Worm (Caenorhabditis elegans) whole organism, young adult: ENCODE measurements around the gene ZK418.6.

ENCODE experiments used
- B0261.1 ChIP-seq: sonication (generic microtip); optimal IDR thresholded peaks from 2 replicates; lab custom pipeline; 2016; ENCODE audit warnings: mild to moderate bottlenecking, missing genetic modification characterization, moderate library complexity, missing compliant biosample characterization
- C06A6.2 ChIP-seq: fragments of 200-800 bp; sonication (Bioruptor generic); conservative IDR thresholded peaks from 2 replicates; pipeline ENCODE4 v1.3.6; 2022; ENCODE audit warnings: missing genetic modification characterization, missing compliant biosample characterization
- F10E7.11 ChIP-seq: sonication (generic microtip); optimal IDR thresholded peaks from 2 replicates; lab custom pipeline; 2017; ENCODE audit warnings: mild to moderate bottlenecking, missing genetic modification characterization, moderate library complexity, missing compliant biosample characterization
- F23B12.7 ChIP-seq: sonication (generic microtip); optimal IDR thresholded peaks from 2 replicates; lab custom pipeline; 2017; ENCODE audit warnings: missing genetic modification characterization, mild to moderate bottlenecking, missing compliant biosample characterization, antibody characterized with exemption, moderate library complexity; ENCODE audit not compliant: insufficient read depth
- F33H1.4 ChIP-seq: fragments of 200-800 bp; sonication (Bioruptor generic); IDR thresholded peaks from 2 replicates; pipeline ENCODE4 v1.3.6; 2022; ENCODE audit warnings: missing genetic modification reagents, missing genetic modification characterization, missing compliant biosample characterization
- F49E8.2 ChIP-seq: sonication (generic microtip); optimal IDR thresholded peaks from 3 replicates; lab custom pipeline; 2017; ENCODE audit warnings: missing genetic modification characterization, mild to moderate bottlenecking, missing compliant biosample characterization, antibody characterized with exemption, moderate library complexity; ENCODE audit not compliant: insufficient read depth
- T07F8.4 ChIP-seq: sonication (generic microtip); optimal IDR thresholded peaks from 2 replicates; lab custom pipeline; 2016; ENCODE audit warnings: mild to moderate bottlenecking, missing genetic modification characterization, moderate library complexity, missing compliant biosample characterization
- T26A5.8 ChIP-seq: sonication (generic microtip); optimal IDR thresholded peaks from 2 replicates; lab custom pipeline; 2016; ENCODE audit warnings: missing genetic modification characterization, missing compliant biosample characterization
- Y53G8AR.9 ChIP-seq: fragments of 200-800 bp; sonication (Bioruptor generic); conservative IDR thresholded peaks from 2 replicates; pipeline ENCODE4 v1.3.6; 2022; ENCODE audit warnings: missing genetic modification reagents, missing genetic modification characterization, missing compliant biosample characterization
- Y67H2A.10 ChIP-seq: fragments of 200-800 bp; sonication (Bioruptor generic); conservative IDR thresholded peaks from 2 replicates; pipeline ENCODE4 v1.3.6; 2022; ENCODE audit warnings: missing genetic modification reagents, missing genetic modification characterization, missing compliant biosample characterization
- aptf-3 ChIP-seq: fragments of 200-800 bp; sonication (Bioruptor generic); IDR thresholded peaks from 2 replicates; pipeline ENCODE4 v1.3.6; 2022; ENCODE audit warnings: missing genetic modification characterization, missing compliant biosample characterization
- atf-7 ChIP-seq: sonication (generic microtip); optimal IDR thresholded peaks from 2 replicates; lab custom pipeline; 2017; ENCODE audit warnings: mild to moderate bottlenecking, missing genetic modification characterization, missing compliant biosample characterization
- attf-5 ChIP-seq: fragments of 200-800 bp; sonication (Bioruptor generic); optimal IDR thresholded peaks from 2 replicates; lab custom pipeline; 2018; ENCODE audit warnings: mild to moderate bottlenecking, missing genetic modification characterization, missing compliant biosample characterization
- bed-1 ChIP-seq: fragments of 200-800 bp; sonication (Bioruptor generic); IDR thresholded peaks from 2 replicates; pipeline ENCODE4 v1.3.6; 2022; ENCODE audit warnings: missing genetic modification reagents, missing genetic modification characterization, missing compliant biosample characterization
- ccch-3 ChIP-seq: fragments of 200-800 bp; sonication (Bioruptor generic); optimal IDR thresholded peaks from 2 replicates; lab custom pipeline; 2018; ENCODE audit warnings: mild to moderate bottlenecking, missing genetic modification characterization, missing compliant biosample characterization
- ceh-27 ChIP-seq: fragments of 200-800 bp; sonication (Bioruptor generic); optimal IDR thresholded peaks from 2 replicates; lab custom pipeline; 2018; ENCODE audit warnings: mild to moderate bottlenecking, missing genetic modification characterization, moderate library complexity, missing compliant biosample characterization
- ceh-79 ChIP-seq: sonication (generic microtip); optimal IDR thresholded peaks from 2 replicates; lab custom pipeline; 2017; ENCODE audit warnings: mild to moderate bottlenecking, missing genetic modification characterization, missing compliant biosample characterization
- die-1 ChIP-seq: sonication (generic microtip); optimal IDR thresholded peaks from 2 replicates; lab custom pipeline; 2016; ENCODE audit warnings: missing genotype, mild to moderate bottlenecking, missing genetic modification characterization, missing compliant biosample characterization
- dox-1 ChIP-seq: fragments of 200-800 bp; sonication (Bioruptor generic); IDR thresholded peaks from 2 replicates; pipeline ENCODE4 v1.3.6; 2022; ENCODE audit warnings: missing genetic modification reagents, missing genetic modification characterization, missing compliant biosample characterization
- dpff-1 ChIP-seq: sonication (generic microtip); optimal IDR thresholded peaks from 2 replicates; lab custom pipeline; 2017; ENCODE audit warnings: mild to moderate bottlenecking, missing genetic modification characterization, missing compliant biosample characterization
- efl-1 ChIP-seq: fragments of 150-350 bp; optimal IDR thresholded peaks from 2 replicates; lab custom pipeline; 2014; ENCODE audit warnings: missing biosample characterization, missing genetic modification reagents, missing genetic modification characterization
- egl-18 ChIP-seq: fragments of 200-800 bp; sonication (Bioruptor generic); IDR thresholded peaks from 2 replicates; pipeline ENCODE4 v1.3.6; 2022; ENCODE audit warnings: missing genetic modification reagents, missing genetic modification characterization, missing compliant biosample characterization
- ekl-4 ChIP-seq: fragments of 200-800 bp; sonication (Bioruptor generic); IDR thresholded peaks from 2 replicates; pipeline ENCODE4 v1.3.6; 2022; ENCODE audit warnings: missing genetic modification reagents, missing genetic modification characterization, missing compliant biosample characterization
- fkh-3 ChIP-seq: sonication (generic microtip); optimal IDR thresholded peaks from 2 replicates; lab custom pipeline; 2016; ENCODE audit warnings: mild to moderate bottlenecking, missing genetic modification characterization, missing compliant biosample characterization
- hlh-12 ChIP-seq: sonication (generic microtip); optimal IDR thresholded peaks from 2 replicates; lab custom pipeline; 2016; ENCODE audit warnings: missing genetic modification characterization, missing compliant biosample characterization
- hlh-26 ChIP-seq: fragments of 200-800 bp; sonication (Bioruptor generic); conservative IDR thresholded peaks from 2 replicates; pipeline ENCODE4 v1.3.6; 2022; ENCODE audit warnings: missing genetic modification reagents, missing genetic modification characterization, missing compliant biosample characterization
- hmg-1.2 ChIP-seq: fragments of 200-800 bp; sonication (Bioruptor generic); IDR thresholded peaks from 2 replicates; pipeline ENCODE4 v1.3.6; 2022; ENCODE audit warnings: missing genetic modification reagents, missing genetic modification characterization, missing compliant biosample characterization
- lag-1 ChIP-seq: fragments of 200-800 bp; sonication (Bioruptor generic); IDR thresholded peaks from 2 replicates; pipeline ENCODE4 v1.3.6; 2022; ENCODE audit warnings: missing genetic modification reagents, missing genetic modification characterization, missing compliant biosample characterization
- lin-35 ChIP-seq, 3 experiments: fragments of 150-350 bp in 2 of 3; sonication (generic microtip) in 1 of 3; optimal IDR thresholded peaks; 2 replicates each; lab custom pipeline; 2014 to 2018; ENCODE audit warnings: missing biosample characterization in 3 of 3, missing genetic modification characterization in 3 of 3, missing genetic modification reagents in 3 of 3
- lin-54 ChIP-seq: fragments of 200-800 bp; sonication (Bioruptor generic); optimal IDR thresholded peaks from 2 replicates; lab custom pipeline; 2018; ENCODE audit warnings: mild to moderate bottlenecking, missing genetic modification characterization, missing compliant biosample characterization
- lsl-1 ChIP-seq: fragments of 200-800 bp; sonication (Bioruptor generic); optimal IDR thresholded peaks from 2 replicates; lab custom pipeline; 2018; ENCODE audit warnings: mild to moderate bottlenecking, missing genetic modification characterization, moderate library complexity, missing compliant biosample characterization
- madf-10 ChIP-seq: sonication (generic microtip); optimal IDR thresholded peaks from 2 replicates; lab custom pipeline; 2016; ENCODE audit warnings: mild to moderate bottlenecking, missing genetic modification characterization, missing compliant biosample characterization
- madf-3 ChIP-seq: fragments of 200-800 bp; sonication (Bioruptor generic); IDR thresholded peaks from 2 replicates; pipeline ENCODE4 v1.3.6; 2022; ENCODE audit warnings: missing genetic modification reagents, missing genetic modification characterization, missing compliant biosample characterization
- nfya-1 ChIP-seq: sonication (generic microtip); optimal IDR thresholded peaks from 2 replicates; lab custom pipeline; 2017; ENCODE audit warnings: antibody characterized with exemption, missing compliant biosample characterization, missing genetic modification characterization, borderline replicate concordance; ENCODE audit not compliant: insufficient read depth
- nhr-120 ChIP-seq: fragments of 200-800 bp; sonication (Bioruptor generic); IDR thresholded peaks from 2 replicates; pipeline ENCODE4 v1.3.6; 2022; ENCODE audit warnings: missing genetic modification characterization, missing compliant biosample characterization
- nhr-27 ChIP-seq: fragments of 200-800 bp; sonication (Bioruptor generic); optimal IDR thresholded peaks from 2 replicates; lab custom pipeline; 2018; ENCODE audit warnings: mild to moderate bottlenecking, missing genetic modification characterization, moderate library complexity, missing compliant biosample characterization
- nhr-80 ChIP-seq: sonication (generic microtip); optimal IDR thresholded peaks from 2 replicates; lab custom pipeline; 2016; ENCODE audit warnings: missing genetic modification characterization, missing compliant biosample characterization
- rcor-1 ChIP-seq: fragments of 200-800 bp; sonication (Bioruptor generic); IDR thresholded peaks from 2 replicates; pipeline ENCODE4 v1.3.6; 2022; ENCODE audit warnings: missing genetic modification reagents, missing genetic modification characterization, missing compliant biosample characterization
- repo-1 ChIP-seq: sonication (generic microtip); optimal IDR thresholded peaks from 2 replicates; lab custom pipeline; 2017; ENCODE audit warnings: mild to moderate bottlenecking, missing genetic modification characterization, missing compliant biosample characterization
- snpc-1.1 ChIP-seq: sonication (generic microtip); optimal IDR thresholded peaks from 2 replicates; lab custom pipeline; 2017; ENCODE audit warnings: missing genetic modification characterization, mild to moderate bottlenecking, missing compliant biosample characterization, antibody characterized with exemption, moderate library complexity, missing genotype, missing genetic modification reagents; ENCODE audit not compliant: insufficient read depth
- snpc-3.4 ChIP-seq: sonication (generic microtip); optimal IDR thresholded peaks from 2 replicates; lab custom pipeline; 2017; ENCODE audit warnings: missing genetic modification characterization, mild to moderate bottlenecking, missing compliant biosample characterization, antibody characterized with exemption, moderate library complexity, missing genotype, missing genetic modification reagents
- somi-1 ChIP-seq: fragments of 200-800 bp; sonication (Bioruptor generic); optimal IDR thresholded peaks from 2 replicates; lab custom pipeline; 2018; ENCODE audit warnings: mild to moderate bottlenecking, missing genetic modification characterization, missing compliant biosample characterization
- sptf-2 ChIP-seq: fragments of 200-800 bp; sonication (Bioruptor generic); optimal IDR thresholded peaks from 2 replicates; lab custom pipeline; 2018; ENCODE audit warnings: mild to moderate bottlenecking, missing genetic modification characterization, missing compliant biosample characterization
- tlf-1 ChIP-seq: fragments of 200-800 bp; sonication (Bioruptor generic); optimal IDR thresholded peaks from 2 replicates; lab custom pipeline; 2018; ENCODE audit warnings: mild to moderate bottlenecking, missing genetic modification characterization, missing compliant biosample characterization
- unc-130 ChIP-seq: sonication (generic microtip); optimal IDR thresholded peaks from 2 replicates; lab custom pipeline; 2016; ENCODE audit warnings: missing genetic modification reagents, missing genetic modification characterization, missing compliant biosample characterization
- xnd-1 ChIP-seq: sonication (generic microtip); optimal IDR thresholded peaks from 2 replicates; lab custom pipeline; 2016; ENCODE audit warnings: missing genotype, missing genetic modification reagents, missing genetic modification characterization, missing compliant biosample characterization
- zfh-2 ChIP-seq: fragments of 200-800 bp; sonication (Bioruptor generic); conservative IDR thresholded peaks from 2 replicates; pipeline ENCODE4 v1.3.6; 2022; ENCODE audit warnings: missing genetic modification reagents, missing genetic modification characterization, missing compliant biosample characterization
- ztf-22 ChIP-seq: fragments of 200-800 bp; sonication (Bioruptor generic); optimal IDR thresholded peaks from 2 replicates; lab custom pipeline; 2018; ENCODE audit warnings: mild to moderate bottlenecking, missing genetic modification characterization, moderate library complexity, missing compliant biosample characterization

Gene ZK418.6

DNA sequence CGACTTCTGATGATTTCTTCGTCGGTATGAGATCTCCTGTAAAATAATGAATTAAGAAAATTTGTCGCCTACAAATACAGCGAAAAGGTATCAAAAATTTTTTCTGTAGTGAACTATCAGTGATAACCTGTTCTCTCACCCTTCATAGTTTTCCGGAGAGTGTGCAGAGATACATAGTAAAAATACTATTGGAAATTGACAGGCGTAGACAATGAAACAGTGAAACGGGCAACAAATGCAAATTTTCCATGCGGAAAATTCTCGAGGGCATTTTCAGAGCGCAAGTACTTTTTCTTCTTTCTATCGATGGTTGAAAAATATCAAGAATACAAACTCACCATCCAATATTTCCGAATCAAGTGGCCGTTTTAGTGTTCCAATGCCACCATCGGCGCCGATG lies 8.5 kb upstream of the ZK418.6 start:
- TF ChIP-seq nhr-120 (no peak), fkh-3 (tag; lab: Kevin White, UChicago) (no peak), lsl-1 (no peak), aptf-3 (GFP tag; lab: Robert Waterston, UW) (no peak), madf-10 (tag; lab: Kevin White, UChicago) (no peak), ceh-27 (no peak), attf-5 (GFP tag; lab: Kevin White, UChicago) (peak; percentile 41), snpc-1.1 (tag; lab: Kevin White, UChicago) (no peak), hlh-12 (tag; lab: Kevin White, UChicago) (no peak), zfh-2 (GFP tag; lab: Robert Waterston, UW) (no peak), nhr-80 (tag; lab: Kevin White, UChicago) (peak; percentile 26), unc-130 (GFP tag; lab: Kevin White, UChicago) (no peak), B0261.1 (tag; lab: Kevin White, UChicago) (no peak), ceh-79 (tag; lab: Kevin White, UChicago) (no peak), efl-1 (no peak), ccch-3 (GFP tag; lab: Kevin White, UChicago) (no peak), lin-35 (GFP tag; optimal IDR thresholded peaks at IDR 0.05; lab: Kevin White, UChicago) (no peak), ekl-4 (GFP tag; lab: Robert Waterston, UW) (no peak), Y53G8AR.9 (GFP tag; lab: Robert Waterston, UW) (no peak), tlf-1 (GFP tag; lab: Kevin White, UChicago) (no peak), hmg-1.2 (peak; percentile 68; the same call in 1 of the 2 replicates), sptf-2 (GFP tag; lab: Kevin White, UChicago) (no peak)

DNA sequence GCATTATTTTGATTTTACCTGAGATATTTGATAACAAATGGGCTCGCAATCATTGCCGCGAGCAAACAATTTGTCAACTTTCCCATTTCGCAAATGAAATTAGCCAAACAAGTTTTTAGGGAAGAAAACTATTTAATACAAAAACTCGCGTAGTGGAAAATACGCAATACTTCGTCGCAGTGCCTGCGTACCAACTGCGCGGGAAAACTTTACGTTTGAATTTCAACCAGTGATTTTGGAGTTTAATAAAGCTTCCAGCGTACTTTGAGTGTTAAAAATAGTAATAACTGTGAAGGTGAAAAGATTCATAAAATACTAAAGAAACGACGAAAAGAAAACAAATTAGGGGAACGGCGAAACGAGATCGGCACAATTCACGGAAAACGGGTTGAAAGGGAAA lies 6.3 kb upstream of the ZK418.6 start, which contains the start of gene tofu-7:
Gene tofu-7, minus strand, starts transcription at position 111 of the 400 bp plus-strand sequence.
- TF ChIP-seq somi-1 (GFP tag; lab: Kevin White, UChicago) (no peak), madf-3 (GFP tag; lab: Robert Waterston, UW) (no peak), dpff-1 (tag; lab: Kevin White, UChicago) (no peak), F10E7.11 (no peak), hmg-1.2 (no peak), snpc-3.4 (tag; lab: Kevin White, UChicago) (no peak), rcor-1 (GFP tag; lab: Robert Waterston, UW) (no peak), nhr-27 (no peak), atf-7 (tag; lab: Kevin White, UChicago) (no peak), bed-1 (GFP tag; lab: Robert Waterston, UW) (no peak), snpc-1.1 (tag; lab: Kevin White, UChicago) (no peak), lin-35 (GFP tag; optimal IDR thresholded peaks at IDR 0.05; lab: Kevin White, UChicago) (no peak), xnd-1 (tag; lab: Kevin White, UChicago) (no peak), lag-1 (GFP tag; lab: Robert Waterston, UW) (no peak), nfya-1 (tag; lab: Kevin White, UChicago) (no peak), dox-1 (GFP tag; lab: Robert Waterston, UW) (peak; percentile 37; the same call in 1 of the 2 replicates), ztf-22 (GFP tag; lab: Kevin White, UChicago) (no peak), T26A5.8 (tag; lab: Kevin White, UChicago) (no peak), hlh-12 (tag; lab: Kevin White, UChicago) (no peak), die-1 (tag; lab: Kevin White, UChicago) (no peak), C06A6.2 (no peak), fkh-3 (tag; lab: Kevin White, UChicago) (no peak), F23B12.7 (peak; percentile 2), hlh-26 (GFP tag; lab: Robert Waterston, UW) (no peak), T07F8.4 (tag; lab: Kevin White, UChicago) (no peak), egl-18 (GFP tag; lab: Robert Waterston, UW) (no peak), repo-1 (tag; lab: Kevin White, UChicago) (no peak), F49E8.2 (tag; lab: Kevin White, UChicago) (peak; percentile 11), Y67H2A.10 (no peak), lin-54 (GFP tag; lab: Kevin White, UChicago) (peak; percentile 72), F33H1.4 (GFP tag; lab: Robert Waterston, UW) (peak; percentile 51)
